Fruit fly (Drosophila melanogaster) whole organism, pupa: ENCODE measurements around the gene sage.

Source experiments
- CG10348 ChIP-seq: fragments of 200-800 bp; sonication (Bioruptor generic); IDR thresholded peaks from 2 replicates; pipeline ENCODE4 v1.3.6; 2022; ENCODE audit warnings: missing biosample characterization, missing genetic modification characterization
- CG12605 ChIP-seq: fragments of 200-800 bp; sonication (Bioruptor generic); IDR thresholded peaks from 2 replicates; pipeline ENCODE4 v1.3.6; 2022; ENCODE audit warnings: missing biosample characterization, missing genetic modification characterization
- CG14655 ChIP-seq: fragments of 200-800 bp; sonication (Bioruptor generic); optimal IDR thresholded peaks from 3 replicates; lab custom pipeline; 2017; ENCODE audit warnings: mild to moderate bottlenecking, missing biosample characterization, missing genetic modification reagents, missing genetic modification characterization
- CG15710 ChIP-seq: fragments of 200-800 bp; sonication (Bioruptor generic); optimal IDR thresholded peaks from 2 replicates; lab custom pipeline; 2018; ENCODE audit warnings: missing biosample characterization, mild to moderate bottlenecking, missing genetic modification characterization, moderate library complexity
- CG17806 ChIP-seq: fragments of 200-800 bp; sonication (Bioruptor generic); optimal IDR thresholded peaks from 2 replicates; lab custom pipeline; 2018; ENCODE audit warnings: missing biosample characterization, mild to moderate bottlenecking, missing genetic modification characterization, moderate library complexity
- CG32121 ChIP-seq: fragments of 200-800 bp; sonication (Bioruptor generic); IDR thresholded peaks from 2 replicates; pipeline ENCODE4 v1.3.6; 2022; ENCODE audit warnings: missing biosample characterization, missing genetic modification characterization
- CG34367 ChIP-seq: fragments of 200-800 bp; sonication (Bioruptor generic); optimal IDR thresholded peaks from 2 replicates; lab custom pipeline; 2018; ENCODE audit warnings: missing biosample characterization, mild to moderate bottlenecking, missing genetic modification characterization
- CG4496 ChIP-seq: fragments of 200-800 bp; sonication (Bioruptor generic); IDR thresholded peaks from 3 replicates; pipeline ENCODE4 v1.3.6; 2022; ENCODE audit warnings: missing biosample characterization, missing genetic modification characterization
- CG8159 ChIP-seq: fragments of 200-800 bp; sonication (Bioruptor generic); optimal IDR thresholded peaks from 3 replicates; lab custom pipeline; 2018; ENCODE audit warnings: missing biosample characterization, mild to moderate bottlenecking, missing genetic modification characterization, moderate library complexity
- CG8301 ChIP-seq: fragments of 200-800 bp; sonication (Bioruptor generic); optimal IDR thresholded peaks from 2 replicates; lab custom pipeline; 2018; ENCODE audit warnings: missing biosample characterization, mild to moderate bottlenecking, missing genetic modification characterization
- CG9948 ChIP-seq: fragments of 200-800 bp; sonication (Bioruptor generic); optimal IDR thresholded peaks from 2 replicates; lab custom pipeline; 2018; ENCODE audit warnings: missing biosample characterization, mild to moderate bottlenecking, missing genetic modification characterization, moderate library complexity
- D1 ChIP-seq: fragments of 200-800 bp; sonication (Bioruptor generic); optimal IDR thresholded peaks from 2 replicates; lab custom pipeline; 2018; ENCODE audit warnings: missing biosample characterization, mild to moderate bottlenecking, missing genetic modification characterization, moderate library complexity
- EcR ChIP-seq: fragments of 200-800 bp; sonication (Bioruptor generic); optimal IDR thresholded peaks from 3 replicates; lab custom pipeline; 2019; ENCODE audit warnings: missing biosample characterization, missing genetic modification characterization, mild to moderate bottlenecking, moderate library complexity, missing genetic modification reagents
- Ets98B ChIP-seq: fragments of 200-800 bp; sonication (Bioruptor generic); IDR thresholded peaks from 2 replicates; pipeline ENCODE4 v1.3.6; 2022; ENCODE audit warnings: missing biosample characterization, missing genetic modification characterization
- Snoo ChIP-seq: fragments of 200-800 bp; sonication (Bioruptor generic); optimal IDR thresholded peaks from 3 replicates; lab custom pipeline; 2017; ENCODE audit warnings: missing biosample characterization, mild to moderate bottlenecking, missing genetic modification characterization, inconsistent platforms
- gl ChIP-seq: fragments of 200-800 bp; sonication (Bioruptor generic); optimal IDR thresholded peaks from 2 replicates; lab custom pipeline; 2018; ENCODE audit warnings: missing biosample characterization, mild to moderate bottlenecking, missing genetic modification characterization

Gene sage

DNA sequence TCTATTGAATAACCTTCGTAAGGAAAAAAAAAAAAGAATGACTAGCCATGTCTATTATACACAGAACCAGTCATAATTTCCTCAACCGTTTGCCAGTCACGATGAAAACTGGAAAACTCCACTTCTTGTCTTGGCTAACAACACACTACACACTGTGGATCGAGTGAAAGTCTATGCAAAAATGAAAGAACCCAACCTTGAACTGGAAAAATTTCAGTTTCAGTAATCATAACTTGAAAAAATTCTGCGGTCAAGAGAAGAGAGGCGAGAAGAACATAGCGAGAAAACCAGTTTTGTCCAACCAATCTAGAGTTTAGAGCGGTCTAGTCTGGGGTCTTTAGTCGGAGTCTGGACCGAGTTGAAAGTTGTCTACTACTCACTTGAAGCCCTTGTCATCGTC is 46.3 kb downstream of the sage start:
- TF ChIP-seq CG8301 (tag; lab: Kevin White, UChicago) (peak; percentile 31), CG14655 (GFP tag; lab: Kevin White, UChicago) (peak; percentile 19), EcR (GFP tag; lab: Kevin White, UChicago) (peak; percentile 47), gl (no peak), CG8159 (tag; lab: Kevin White, UChicago) (no peak)

DNA sequence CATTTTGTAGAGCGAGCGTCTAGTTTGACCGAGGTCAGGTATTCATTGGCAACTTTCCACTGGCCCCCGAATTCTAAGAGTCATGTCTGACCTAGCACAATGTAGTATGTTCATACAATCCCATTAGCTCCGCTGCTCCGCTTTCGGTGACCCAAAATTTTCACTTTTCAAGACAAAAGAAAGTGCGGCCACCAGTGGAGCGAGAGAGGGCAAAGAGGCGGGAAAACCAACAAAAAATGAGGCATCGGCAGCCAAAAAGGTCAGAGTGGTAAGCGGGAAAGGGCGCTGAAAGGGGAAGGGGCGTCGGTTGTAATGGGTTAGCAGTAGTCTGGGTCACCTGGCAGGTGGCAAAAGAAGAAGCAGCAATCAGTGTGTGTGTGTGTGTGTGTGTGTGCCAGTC is 48.4 kb downstream of the sage start:
- no peak for TF ChIP-seq CG34367
- no peak for TF ChIP-seq CG12605 (GFP tag; lab: Robert Waterston, UW)

DNA sequence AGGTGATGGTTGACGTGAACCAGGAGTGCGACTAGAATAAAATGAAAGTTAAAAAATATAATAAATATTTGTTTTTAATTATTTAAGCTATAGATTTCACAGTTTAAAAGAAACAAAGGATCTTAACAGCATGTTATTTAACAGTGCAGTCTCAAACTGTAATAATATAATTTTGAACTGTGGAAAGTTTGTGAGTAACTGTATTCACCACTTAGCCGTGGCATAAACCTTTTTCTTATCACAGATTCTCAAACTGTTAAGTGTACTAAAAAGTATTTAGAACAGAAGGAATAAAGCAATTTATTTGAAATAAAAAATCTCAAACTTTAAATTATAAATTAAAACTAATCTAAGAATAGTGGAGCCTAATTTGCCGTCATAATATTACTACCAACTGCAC is 49.7 kb downstream of the sage start:
- TF ChIP-seq D1 (tag; lab: Kevin White, UChicago), result peak; percentile 74
- TF ChIP-seq CG32121 (GFP tag; lab: Robert Waterston, UW), result no peak
- TF ChIP-seq, all 21 proteins: peak for 1

DNA sequence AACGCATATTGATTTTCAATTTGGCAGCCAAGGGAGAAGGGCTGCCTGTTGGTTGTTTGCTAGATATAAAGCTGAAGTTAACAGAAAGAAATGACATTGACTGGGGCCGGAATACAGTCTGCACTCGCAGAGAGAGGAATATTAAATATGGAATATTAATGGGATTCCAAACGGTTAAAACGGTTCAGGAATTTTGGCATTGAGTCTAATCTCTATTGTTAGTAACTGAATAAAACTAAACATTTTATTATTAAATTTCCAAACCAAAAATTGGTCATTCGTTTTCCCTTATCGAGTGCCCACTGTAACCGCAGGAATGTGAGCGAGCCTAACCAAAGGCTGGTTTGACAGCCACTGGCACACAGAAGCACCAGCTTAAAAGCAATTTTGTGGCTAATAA is 50.9 kb downstream of the sage start:
- TF ChIP-seq CG9948 (tag; lab: Kevin White, UChicago) (peak; percentile 30), CG8301 (tag; lab: Kevin White, UChicago) (peak; percentile 30), CG14655 (GFP tag; lab: Kevin White, UChicago) (peak; percentile 51), Ets98B (GFP tag; lab: Robert Waterston, UW) (no peak), CG4496 (GFP tag; lab: Robert Waterston, UW) (peak; percentile 42; the same call in 1 of the 3 replicates), CG32121 (GFP tag; lab: Robert Waterston, UW) (no peak), CG34367 (peak; percentile 21), CG15710 (tag; lab: Kevin White, UChicago) (peak; percentile 36), gl (no peak), CG17806 (tag; lab: Kevin White, UChicago) (peak; percentile 20), Snoo (tag; lab: Kevin White, UChicago) (peak; percentile 2), CG10348 (GFP tag; lab: Robert Waterston, UW) (no peak), CG8159 (tag; lab: Kevin White, UChicago) (peak; percentile 49)
- TF ChIP-seq, all 21 proteins: peak for 9
